Worm (Caenorhabditis elegans): ENCODE results near the gene msp-79.
"Not testable (repeated sequence)": the region's sequence is repeated elsewhere in the genome, so short reads cannot be mapped to it uniquely, and the experiment has no call there.

The msp-79 gene

DNA sequence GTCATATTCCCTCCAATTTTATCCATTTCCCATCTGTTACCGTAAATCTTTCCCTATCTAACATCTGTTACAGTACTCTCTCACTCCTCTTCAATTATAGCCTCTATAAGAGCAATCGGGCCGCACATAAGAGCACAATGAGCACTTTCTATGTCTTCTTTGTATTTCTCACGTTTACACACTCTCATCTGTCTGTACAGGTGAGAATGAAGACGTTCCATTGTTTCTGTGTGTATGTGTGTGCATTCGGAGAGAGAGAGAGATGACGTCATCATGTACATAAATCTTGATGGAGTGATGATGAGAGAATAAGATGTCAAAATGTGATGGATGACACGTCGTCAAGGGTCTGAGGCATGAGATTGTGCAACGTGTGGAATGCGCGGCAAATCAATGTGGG lies 3.8 kb upstream of the msp-79 start:
- TF ChIP-seq cog-1 (tag; optimal IDR thresholded peaks at IDR 0.05) (peak; percentile 11), ztf-29 (GFP tag; IDR thresholded peaks at IDR 0.05) (no peak)

DNA sequence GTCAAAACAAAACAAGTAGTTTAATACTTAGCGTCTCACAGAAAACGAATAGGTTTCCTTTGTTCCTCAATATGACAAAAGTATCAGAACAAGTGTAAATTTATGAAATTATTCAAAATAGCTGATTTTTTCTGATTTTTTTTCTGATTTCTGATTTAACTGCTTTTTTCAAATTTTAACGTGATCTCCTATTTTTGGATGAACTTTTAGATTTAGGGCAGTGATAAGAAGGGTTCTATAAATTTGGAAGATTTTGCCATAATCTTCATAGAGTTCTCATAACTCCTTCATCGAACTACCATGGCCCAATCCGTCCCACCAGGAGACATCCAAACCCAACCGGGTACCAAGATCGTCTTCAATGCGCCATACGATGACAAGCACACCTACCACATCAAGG lies 2.8 kb upstream of the msp-79 start, which contains the start of gene msp-78:
Gene msp-78 (plus strand): TSS at position 301 of the 400 bp plus-strand sequence.
- TF ChIP-seq ztf-23 (GFP tag; IDR thresholded peaks at IDR 0.05); klf-2 (GFP tag; conservative IDR thresholded peaks at IDR 0.05); flt-1 (GFP tag; IDR thresholded peaks at IDR 0.05): not testable (repeated sequence)

DNA sequence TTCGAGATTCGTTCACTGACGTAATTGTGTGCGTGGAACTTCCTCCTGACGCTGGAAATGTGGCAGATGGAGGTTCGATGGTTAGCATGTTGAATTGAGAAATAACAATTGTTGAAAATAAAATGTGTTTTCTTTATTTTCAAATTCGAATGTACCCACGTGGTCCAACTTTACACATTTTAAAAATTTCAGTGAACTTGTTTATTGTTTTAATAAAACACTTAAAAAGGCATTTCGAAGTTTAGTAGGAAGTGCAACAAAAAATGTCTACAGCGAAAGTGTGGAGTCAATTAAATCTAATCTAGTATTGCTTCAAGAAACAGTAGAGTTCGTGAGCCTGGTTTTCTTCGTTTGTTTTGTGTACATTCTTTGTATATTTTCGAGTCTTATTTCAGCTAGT lies 704 bp downstream of the msp-79 start, which contains the start of gene ssp-36:
Gene ssp-36 (minus strand): TSS at position 101 of the 400 bp plus-strand sequence.
- TF ChIP-seq ztf-23 (GFP tag; IDR thresholded peaks at IDR 0.05) (no peak), med-1 (GFP tag; optimal IDR thresholded peaks at IDR 0.05; ENCODE audit: insufficient read depth) (no peak), ztf-29 (GFP tag; IDR thresholded peaks at IDR 0.05) (no peak), klf-2 (GFP tag; conservative IDR thresholded peaks at IDR 0.05) (no peak), ref-1 (GFP tag; conservative IDR thresholded peaks at IDR 0.05) (no peak), T22C8.4 (GFP tag; IDR thresholded peaks at IDR 0.05) (no peak), cog-1 (tag; optimal IDR thresholded peaks at IDR 0.05) (no peak), tab-1 (GFP tag; IDR thresholded peaks at IDR 0.05) (no peak), flt-1 (GFP tag; IDR thresholded peaks at IDR 0.05) (no peak)

DNA sequence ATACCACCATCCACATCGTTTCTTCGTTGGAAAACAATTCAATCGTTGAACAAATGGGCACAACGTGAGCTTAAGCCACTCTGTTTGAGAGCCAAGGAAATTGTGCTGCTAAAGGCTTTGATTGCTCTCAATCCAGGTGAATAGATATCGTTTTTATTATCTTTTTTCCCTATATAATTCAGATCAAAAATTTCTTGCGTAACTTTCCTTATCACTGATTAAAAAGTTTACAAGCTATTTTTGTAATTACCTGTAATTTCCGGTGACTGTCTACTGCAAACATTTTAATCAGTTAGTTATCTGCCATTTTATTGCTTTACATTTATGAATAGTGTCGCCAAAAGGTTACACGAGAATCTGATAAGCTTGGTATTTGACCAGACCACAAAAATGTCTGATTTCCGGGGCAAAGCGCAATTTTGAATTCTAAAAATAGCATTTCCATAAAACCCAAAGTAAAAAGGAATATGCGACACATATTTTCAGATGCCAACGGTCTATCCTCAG lies 4.2 kb downstream of the msp-79 start:
- TF ChIP-seq cog-1 (tag; optimal IDR thresholded peaks at IDR 0.05) (no peak), T22C8.4 (GFP tag; IDR thresholded peaks at IDR 0.05) (no peak), med-1 (GFP tag; optimal IDR thresholded peaks at IDR 0.05; ENCODE audit: insufficient read depth) (no peak), ztf-23 (GFP tag; IDR thresholded peaks at IDR 0.05) (no peak), ref-1 (GFP tag; conservative IDR thresholded peaks at IDR 0.05) (no peak), klf-2 (GFP tag; conservative IDR thresholded peaks at IDR 0.05) (no peak), flt-1 (GFP tag; IDR thresholded peaks at IDR 0.05) (no peak), tab-1 (GFP tag; IDR thresholded peaks at IDR 0.05) (no peak), ztf-29 (GFP tag; IDR thresholded peaks at IDR 0.05) (no peak)

- TF ChIP-seq tab-1 (GFP tag; IDR thresholded peaks at IDR 0.05) (no peak), ztf-29 (GFP tag; IDR thresholded peaks at IDR 0.05) (no peak), T22C8.4 (GFP tag; IDR thresholded peaks at IDR 0.05) (no peak), flt-1 (GFP tag; IDR thresholded peaks at IDR 0.05) (no peak), cog-1 (tag; optimal IDR thresholded peaks at IDR 0.05) (no peak), med-1 (GFP tag; optimal IDR thresholded peaks at IDR 0.05; ENCODE audit: insufficient read depth) (no peak), ref-1 (GFP tag; conservative IDR thresholded peaks at IDR 0.05) (no peak), ztf-23 (GFP tag; IDR thresholded peaks at IDR 0.05) (no peak), klf-2 (GFP tag; conservative IDR thresholded peaks at IDR 0.05) (no peak)
These were observed 5.2 kb downstream of the msp-79 start for ce11 chrIV:9761751-9762150.

- TF ChIP-seq flt-1 (GFP tag; IDR thresholded peaks at IDR 0.05): no peak
These were observed 9.6 kb downstream of the msp-79 start, which contains the start of gene nhr-97 for ce11 chrIV:9757425-9757740. nhr-97 (plus strand) TSS chrIV:9757641.

- TF ChIP-seq T22C8.4 (GFP tag; IDR thresholded peaks at IDR 0.05) (no peak), ztf-23 (GFP tag; IDR thresholded peaks at IDR 0.05) (no peak), cog-1 (tag; optimal IDR thresholded peaks at IDR 0.05) (no peak), klf-2 (GFP tag; conservative IDR thresholded peaks at IDR 0.05) (no peak), ref-1 (GFP tag; conservative IDR thresholded peaks at IDR 0.05) (no peak), ztf-29 (GFP tag; IDR thresholded peaks at IDR 0.05) (no peak), med-1 (GFP tag; optimal IDR thresholded peaks at IDR 0.05; ENCODE audit: insufficient read depth) (no peak), tab-1 (GFP tag; IDR thresholded peaks at IDR 0.05) (no peak), flt-1 (GFP tag; IDR thresholded peaks at IDR 0.05) (no peak)
These were observed 10.1 kb downstream of the msp-79 start for ce11 chrIV:9756647-9757424.

DNA sequence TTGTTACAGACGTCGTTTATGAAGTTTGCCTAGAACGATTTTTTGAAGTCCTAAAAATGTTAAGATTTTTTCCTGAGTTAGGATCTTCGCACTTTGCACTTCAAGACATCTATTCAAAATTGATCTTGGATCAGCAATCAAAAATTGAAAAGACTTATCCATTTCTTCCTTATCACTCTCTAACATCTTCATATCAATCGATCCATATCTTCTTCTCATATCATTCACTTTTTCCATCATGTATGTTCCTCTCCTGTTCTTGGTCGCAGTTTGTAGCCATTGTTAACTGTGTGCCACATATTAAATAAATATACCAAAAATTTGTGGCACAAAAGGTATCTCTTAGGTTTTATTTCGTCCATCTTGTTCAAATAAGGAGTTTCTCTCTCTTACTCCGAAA lies 11.2 kb downstream of the msp-79 start:
- TF ChIP-seq ref-1 (GFP tag; conservative IDR thresholded peaks at IDR 0.05) (no peak), tab-1 (GFP tag; IDR thresholded peaks at IDR 0.05) (no peak), med-1 (GFP tag; optimal IDR thresholded peaks at IDR 0.05; ENCODE audit: insufficient read depth) (no peak), ztf-23 (GFP tag; IDR thresholded peaks at IDR 0.05) (no peak), cog-1 (tag; optimal IDR thresholded peaks at IDR 0.05) (no peak), T22C8.4 (GFP tag; IDR thresholded peaks at IDR 0.05) (no peak), flt-1 (GFP tag; IDR thresholded peaks at IDR 0.05) (no peak), ztf-29 (GFP tag; IDR thresholded peaks at IDR 0.05) (no peak), klf-2 (GFP tag; conservative IDR thresholded peaks at IDR 0.05) (no peak)

- TF ChIP-seq tab-1 (GFP tag; IDR thresholded peaks at IDR 0.05): no peak
These were observed 18.6 kb downstream of the msp-79 start, which contains the start of gene C28D4.8 for ce11 chrIV:9748342-9748741. C28D4.8 (minus strand) TSS chrIV:9748442.

ce11 chrIV:9746762-9747161 lies 20.2 kb downstream of the msp-79 start, which contains the start of gene C28D4.5:
C28D4.5 (minus strand) TSS chrIV:9746862.
- no peak for TF ChIP-seq klf-2 (GFP tag; conservative IDR thresholded peaks at IDR 0.05)
- no peak for TF ChIP-seq ref-1 (GFP tag; conservative IDR thresholded peaks at IDR 0.05)
- TF ChIP-seq T22C8.4 (GFP tag; IDR thresholded peaks at IDR 0.05): no peak
- TF ChIP-seq tab-1 (GFP tag; IDR thresholded peaks at IDR 0.05): no peak
- no peak for TF ChIP-seq cog-1 (tag; optimal IDR thresholded peaks at IDR 0.05)
- no peak for TF ChIP-seq ztf-23 (GFP tag; IDR thresholded peaks at IDR 0.05)
- TF ChIP-seq flt-1 (GFP tag; IDR thresholded peaks at IDR 0.05): no peak
- TF ChIP-seq ztf-29 (GFP tag; IDR thresholded peaks at IDR 0.05): no peak
- no peak for TF ChIP-seq med-1 (GFP tag; optimal IDR thresholded peaks at IDR 0.05; ENCODE audit: insufficient read depth)
